Worm (Caenorhabditis elegans): ENCODE results near the gene srx-108.

- TF ChIP-seq daf-19 (GFP tag; conservative IDR thresholded peaks at IDR 0.05) (no peak), snpc-4 (tag; optimal IDR thresholded peaks at IDR 0.05) (no peak), nhr-10 (tag; optimal IDR thresholded peaks at IDR 0.05) (no peak), hmg-1.1 (GFP tag; IDR thresholded peaks at IDR 0.05) (no peak), ceh-20 (GFP tag; IDR thresholded peaks at IDR 0.05) (no peak), ces-1 (GFP tag; optimal IDR thresholded peaks at IDR 0.05) (no peak), D1046.2 (GFP tag; IDR thresholded peaks at IDR 0.05) (no peak), set-16 (GFP tag; IDR thresholded peaks at IDR 0.05) (no peak), nhr-25 (tag; optimal IDR thresholded peaks at IDR 0.05; ENCODE audit: borderline replicate concordance, insufficient read depth) (no peak), unc-130 (GFP tag; optimal IDR thresholded peaks at IDR 0.05) (no peak), nhr-76 (tag; optimal IDR thresholded peaks at IDR 0.05) (no peak), lir-3 (tag; optimal IDR thresholded peaks at IDR 0.05) (no peak), unc-62 (GFP tag; optimal IDR thresholded peaks at IDR 0.05 in 1 of 2) (peak in 1 of 2 experiments; percentile 33), unc-62 (tag; optimal IDR thresholded peaks at IDR 0.05) (no peak)
Observed at ce11 chrII:3752184-3752583, 46.8 kb downstream of the srx-108 start, which contains the start of gene sdz-11.
